Worm (Caenorhabditis elegans) whole organism, L1 larva: ENCODE results near the gene T28C6.7.

ENCODE experiments used
- grh-1 ChIP-seq: fragments of 200-800 bp; sonication (Bioruptor generic); IDR thresholded peaks from 2 replicates; pipeline ENCODE4 v1.3.6; 2022; ENCODE audit warnings: missing genetic modification reagents, missing genetic modification characterization, missing compliant biosample characterization
- jun-1 ChIP-seq: fragments of 150-350 bp; optimal IDR thresholded peaks from 2 replicates; lab custom pipeline; 2014; ENCODE audit warnings: missing biosample characterization, missing genetic modification reagents, missing genetic modification characterization
- lin-14 ChIP-seq: fragments of 200-800 bp; sonication (Bioruptor generic); optimal IDR thresholded peaks from 2 replicates; lab custom pipeline; 2018; ENCODE audit warnings: mild to moderate bottlenecking, missing genetic modification characterization, moderate library complexity, missing compliant biosample characterization
- mep-1 ChIP-seq: fragments of 150-350 bp; optimal IDR thresholded peaks from 2 replicates; lab custom pipeline; 2014; ENCODE audit warnings: missing biosample characterization, missing genetic modification characterization
- nhr-76 ChIP-seq: sonication (generic microtip); optimal IDR thresholded peaks from 2 replicates; lab custom pipeline; 2017; ENCODE audit warnings: missing biosample characterization, missing genetic modification characterization
- skn-1 ChIP-seq: fragments of 150-350 bp; optimal IDR thresholded peaks from 2 replicates; lab custom pipeline; 2014; ENCODE audit warnings: missing biosample characterization, missing genetic modification characterization
- ztf-11 ChIP-seq, 2 experiments: sonication (generic microtip); optimal IDR thresholded peaks; 2 replicates each; lab custom pipeline; 2016 to 2017; ENCODE audit warnings: missing genetic modification characterization in 2 of 2, missing biosample characterization in 1 of 2, missing compliant biosample characterization in 1 of 2

DNA sequence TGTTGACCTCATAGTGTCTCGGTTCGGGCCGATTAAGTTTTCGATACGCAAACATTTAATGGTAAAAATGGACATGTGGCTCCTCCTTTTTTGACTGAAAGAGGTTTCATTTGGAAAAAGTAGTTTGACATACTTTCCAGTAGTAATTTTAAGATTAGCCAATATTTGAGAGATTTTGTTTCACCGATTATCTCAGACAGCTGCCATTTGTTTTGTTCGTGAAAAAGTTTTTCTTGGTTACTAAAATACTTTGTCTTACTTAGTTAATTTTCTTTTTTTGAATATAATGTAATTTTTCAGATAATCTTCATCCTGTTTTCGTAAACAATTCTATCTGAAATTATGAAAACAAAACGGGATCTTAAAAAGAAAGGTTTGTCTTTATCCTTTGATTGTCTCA lies 58.6 kb downstream of the T28C6.7 start, which contains the start of gene C09G9.5:
- TF ChIP-seq lin-14 (GFP tag; lab: Kevin White, UChicago), result no peak
- TF ChIP-seq mep-1 (tag; lab: Kevin White, UChicago), result no peak
- no peak for TF ChIP-seq jun-1 (tag; lab: Kevin White, UChicago)
- TF ChIP-seq grh-1 (GFP tag; lab: Robert Waterston, UW), result no peak
- TF ChIP-seq nhr-76 (tag; lab: Kevin White, UChicago), result no peak
- TF ChIP-seq ztf-11 (tag; optimal IDR thresholded peaks at IDR 0.05; lab: Kevin White, UChicago), result no peak
- no peak for TF ChIP-seq skn-1 (tag; lab: Kevin White, UChicago)
